Worm (Caenorhabditis elegans) whole organism, young adult: Measurements from ENCODE around the gene pals-20.

ENCODE experiments used
- B0019.2 ChIP-seq: fragments of 200-800 bp; sonication (Bioruptor generic); conservative IDR thresholded peaks from 2 replicates; pipeline ENCODE4 v1.3.6; 2022; ENCODE audit warnings: missing genetic modification reagents, missing genetic modification characterization, missing compliant biosample characterization
- B0035.1 ChIP-seq: sonication (generic microtip); optimal IDR thresholded peaks from 2 replicates; lab custom pipeline; 2016; ENCODE audit warnings: missing genetic modification characterization, mild to moderate bottlenecking, missing compliant biosample characterization, missing genotype, missing genetic modification reagents
- B0336.3 ChIP-seq: fragments of 200-800 bp; sonication (Bioruptor generic); IDR thresholded peaks from 2 replicates; pipeline ENCODE4 v1.3.6; 2022; ENCODE audit warnings: missing genetic modification characterization, missing compliant biosample characterization
- C06A6.2 ChIP-seq: fragments of 200-800 bp; sonication (Bioruptor generic); conservative IDR thresholded peaks from 2 replicates; pipeline ENCODE4 v1.3.6; 2022; ENCODE audit warnings: missing genetic modification characterization, missing compliant biosample characterization
- D2030.7 ChIP-seq: fragments of 200-800 bp; sonication (Bioruptor generic); IDR thresholded peaks from 2 replicates; pipeline ENCODE4 v1.3.6; 2022; ENCODE audit warnings: missing genetic modification reagents, missing genetic modification characterization, missing compliant biosample characterization
- F10E7.11 ChIP-seq: sonication (generic microtip); optimal IDR thresholded peaks from 2 replicates; lab custom pipeline; 2017; ENCODE audit warnings: mild to moderate bottlenecking, missing genetic modification characterization, moderate library complexity, missing compliant biosample characterization
- F52B5.7 ChIP-seq: sonication (generic microtip); optimal IDR thresholded peaks from 2 replicates; lab custom pipeline; 2016; ENCODE audit warnings: mild to moderate bottlenecking, missing genetic modification characterization, missing compliant biosample characterization
- F57A8.1 ChIP-seq: fragments of 200-800 bp; sonication (Bioruptor generic); optimal IDR thresholded peaks from 2 replicates; lab custom pipeline; 2018; ENCODE audit warnings: mild to moderate bottlenecking, missing genetic modification characterization, moderate library complexity, missing compliant biosample characterization
- F57C9.4 ChIP-seq: sonication (generic microtip); optimal IDR thresholded peaks from 2 replicates; lab custom pipeline; 2017; ENCODE audit warnings: mild to moderate bottlenecking, missing genetic modification characterization, missing compliant biosample characterization
- K11D2.4 ChIP-seq: fragments of 200-800 bp; sonication (Bioruptor generic); IDR thresholded peaks from 2 replicates; pipeline ENCODE4 v1.3.6; 2022; ENCODE audit warnings: missing genetic modification reagents, missing genetic modification characterization, missing compliant biosample characterization
- K12H6.12 ChIP-seq: fragments of 200-800 bp; sonication (Bioruptor generic); optimal IDR thresholded peaks from 2 replicates; lab custom pipeline; 2018; ENCODE audit warnings: mild to moderate bottlenecking, missing genetic modification characterization, missing compliant biosample characterization
- T07F8.4 ChIP-seq: sonication (generic microtip); optimal IDR thresholded peaks from 2 replicates; lab custom pipeline; 2016; ENCODE audit warnings: mild to moderate bottlenecking, missing genetic modification characterization, moderate library complexity, missing compliant biosample characterization
- T26A5.8 ChIP-seq: sonication (generic microtip); optimal IDR thresholded peaks from 2 replicates; lab custom pipeline; 2016; ENCODE audit warnings: missing genetic modification characterization, missing compliant biosample characterization
- Y53G8AR.9 ChIP-seq: fragments of 200-800 bp; sonication (Bioruptor generic); conservative IDR thresholded peaks from 2 replicates; pipeline ENCODE4 v1.3.6; 2022; ENCODE audit warnings: missing genetic modification reagents, missing genetic modification characterization, missing compliant biosample characterization
- atf-7 ChIP-seq: sonication (generic microtip); optimal IDR thresholded peaks from 2 replicates; lab custom pipeline; 2017; ENCODE audit warnings: mild to moderate bottlenecking, missing genetic modification characterization, missing compliant biosample characterization
- athp-1 ChIP-seq: sonication (generic microtip); optimal IDR thresholded peaks from 2 replicates; lab custom pipeline; 2017; ENCODE audit warnings: mild to moderate bottlenecking, missing genetic modification characterization, missing compliant biosample characterization
- attf-5 ChIP-seq: fragments of 200-800 bp; sonication (Bioruptor generic); optimal IDR thresholded peaks from 2 replicates; lab custom pipeline; 2018; ENCODE audit warnings: mild to moderate bottlenecking, missing genetic modification characterization, missing compliant biosample characterization
- attf-6 ChIP-seq: fragments of 200-800 bp; sonication (Bioruptor generic); IDR thresholded peaks from 2 replicates; pipeline ENCODE4 v1.3.6; 2022; ENCODE audit warnings: missing genetic modification reagents, missing genetic modification characterization, missing compliant biosample characterization
- bed-1 ChIP-seq: fragments of 200-800 bp; sonication (Bioruptor generic); IDR thresholded peaks from 2 replicates; pipeline ENCODE4 v1.3.6; 2022; ENCODE audit warnings: missing genetic modification reagents, missing genetic modification characterization, missing compliant biosample characterization
- cebp-1 ChIP-seq, 2 experiments: fragments of 200-800 bp in 1 of 2; sonication (Bioruptor generic) in 1 of 2; sonication (generic microtip) in 1 of 2; IDR thresholded peaks in 1 of 2; optimal IDR thresholded peaks in 1 of 2; 2 replicates each; pipeline versions ENCODE4 v1.3.6 to Lab custom; 2017 to 2022; ENCODE audit warnings: missing compliant biosample characterization in 2 of 2, missing genetic modification characterization in 2 of 2, mild to moderate bottlenecking in 1 of 2, missing genetic modification reagents in 1 of 2, moderate library complexity in 1 of 2
- ceh-100 ChIP-seq: fragments of 200-800 bp; sonication (Bioruptor generic); IDR thresholded peaks from 2 replicates; pipeline ENCODE4 v1.3.6; 2022; ENCODE audit warnings: missing genetic modification reagents, missing genetic modification characterization, missing compliant biosample characterization
- ceh-27 ChIP-seq: fragments of 200-800 bp; sonication (Bioruptor generic); optimal IDR thresholded peaks from 2 replicates; lab custom pipeline; 2018; ENCODE audit warnings: mild to moderate bottlenecking, missing genetic modification characterization, moderate library complexity, missing compliant biosample characterization
- dox-1 ChIP-seq: fragments of 200-800 bp; sonication (Bioruptor generic); IDR thresholded peaks from 2 replicates; pipeline ENCODE4 v1.3.6; 2022; ENCODE audit warnings: missing genetic modification reagents, missing genetic modification characterization, missing compliant biosample characterization
- dpff-1 ChIP-seq: sonication (generic microtip); optimal IDR thresholded peaks from 2 replicates; lab custom pipeline; 2017; ENCODE audit warnings: mild to moderate bottlenecking, missing genetic modification characterization, missing compliant biosample characterization
- egrh-3 ChIP-seq: fragments of 200-800 bp; sonication (Bioruptor generic); IDR thresholded peaks from 2 replicates; pipeline ENCODE4 v1.3.6; 2022; ENCODE audit warnings: missing genetic modification reagents, missing genetic modification characterization, missing compliant biosample characterization
- ekl-4 ChIP-seq: fragments of 200-800 bp; sonication (Bioruptor generic); IDR thresholded peaks from 2 replicates; pipeline ENCODE4 v1.3.6; 2022; ENCODE audit warnings: missing genetic modification reagents, missing genetic modification characterization, missing compliant biosample characterization
- fkh-3 ChIP-seq: sonication (generic microtip); optimal IDR thresholded peaks from 2 replicates; lab custom pipeline; 2016; ENCODE audit warnings: mild to moderate bottlenecking, missing genetic modification characterization, missing compliant biosample characterization
- him-1 ChIP-seq: sonication (generic microtip); optimal IDR thresholded peaks from 2 replicates; lab custom pipeline; 2016; ENCODE audit warnings: missing genotype, missing genetic modification reagents, missing genetic modification characterization, missing compliant biosample characterization
- hmg-1.2 ChIP-seq: fragments of 200-800 bp; sonication (Bioruptor generic); IDR thresholded peaks from 2 replicates; pipeline ENCODE4 v1.3.6; 2022; ENCODE audit warnings: missing genetic modification reagents, missing genetic modification characterization, missing compliant biosample characterization
- hrde-1 ChIP-seq: sonication (generic microtip); optimal IDR thresholded peaks from 2 replicates; lab custom pipeline; 2016; ENCODE audit warnings: missing genetic modification characterization, mild to moderate bottlenecking, missing compliant biosample characterization, moderate library complexity, missing genotype, missing genetic modification reagents, borderline replicate concordance
- hsf-1 ChIP-seq: fragments of 200-800 bp; sonication (Bioruptor generic); IDR thresholded peaks from 2 replicates; pipeline ENCODE4 v1.3.6; 2022; ENCODE audit warnings: missing genetic modification reagents, missing genetic modification characterization, missing compliant biosample characterization
- lag-1 ChIP-seq: fragments of 200-800 bp; sonication (Bioruptor generic); IDR thresholded peaks from 2 replicates; pipeline ENCODE4 v1.3.6; 2022; ENCODE audit warnings: missing genetic modification reagents, missing genetic modification characterization, missing compliant biosample characterization
- let-607 ChIP-seq, 2 experiments: fragments of 200-800 bp in 1 of 2; sonication (Bioruptor generic) in 1 of 2; sonication (generic microtip) in 1 of 2; optimal IDR thresholded peaks; 2 replicates each; lab custom pipeline; 2016 to 2018; ENCODE audit warnings: mild to moderate bottlenecking in 2 of 2, missing compliant biosample characterization in 2 of 2, missing genetic modification characterization in 2 of 2, moderate library complexity in 2 of 2, missing genotype in 1 of 2
- lin-40 ChIP-seq: sonication (generic microtip); optimal IDR thresholded peaks from 2 replicates; lab custom pipeline; 2016; ENCODE audit warnings: missing genetic modification characterization, mild to moderate bottlenecking, missing compliant biosample characterization, missing genotype, missing genetic modification reagents
- lsl-1 ChIP-seq: fragments of 200-800 bp; sonication (Bioruptor generic); optimal IDR thresholded peaks from 2 replicates; lab custom pipeline; 2018; ENCODE audit warnings: mild to moderate bottlenecking, missing genetic modification characterization, moderate library complexity, missing compliant biosample characterization
- lsy-27 ChIP-seq: sonication (generic microtip); optimal IDR thresholded peaks from 2 replicates; lab custom pipeline; 2017; ENCODE audit warnings: missing genetic modification characterization, mild to moderate bottlenecking, missing compliant biosample characterization, antibody characterized with exemption, missing genotype, borderline replicate concordance; ENCODE audit not compliant: insufficient read depth
- madf-3 ChIP-seq: fragments of 200-800 bp; sonication (Bioruptor generic); IDR thresholded peaks from 2 replicates; pipeline ENCODE4 v1.3.6; 2022; ENCODE audit warnings: missing genetic modification reagents, missing genetic modification characterization, missing compliant biosample characterization
- mxl-1 ChIP-seq: sonication (generic microtip); optimal IDR thresholded peaks from 2 replicates; lab custom pipeline; 2016; ENCODE audit warnings: missing genetic modification characterization, missing compliant biosample characterization
- nfya-1 ChIP-seq: sonication (generic microtip); optimal IDR thresholded peaks from 2 replicates; lab custom pipeline; 2017; ENCODE audit warnings: antibody characterized with exemption, missing compliant biosample characterization, missing genetic modification characterization, borderline replicate concordance; ENCODE audit not compliant: insufficient read depth
- nfya-2 ChIP-seq: fragments of 200-800 bp; sonication (Bioruptor generic); IDR thresholded peaks from 2 replicates; pipeline ENCODE4 v1.3.6; 2022; ENCODE audit warnings: missing genetic modification reagents, missing genetic modification characterization, missing compliant biosample characterization
- nhr-179 ChIP-seq: sonication (generic microtip); optimal IDR thresholded peaks from 2 replicates; lab custom pipeline; 2016; ENCODE audit warnings: mild to moderate bottlenecking, missing genetic modification characterization, missing compliant biosample characterization
- sdz-38 ChIP-seq: sonication (generic microtip); optimal IDR thresholded peaks from 2 replicates; lab custom pipeline; 2016; ENCODE audit warnings: missing genotype, missing genetic modification characterization, missing compliant biosample characterization
- sea-2 ChIP-seq: fragments of 200-800 bp; sonication (Bioruptor generic); IDR thresholded peaks from 2 replicates; pipeline ENCODE4 v1.3.6; 2022; ENCODE audit warnings: missing genetic modification characterization, missing compliant biosample characterization
- snpc-1.3 ChIP-seq: sonication (generic microtip); optimal IDR thresholded peaks from 2 replicates; lab custom pipeline; 2017; ENCODE audit warnings: missing genetic modification characterization, mild to moderate bottlenecking, missing compliant biosample characterization, antibody characterized with exemption, moderate library complexity, missing genotype, missing genetic modification reagents; ENCODE audit not compliant: insufficient read depth
- zim-3 ChIP-seq: sonication (generic microtip); optimal IDR thresholded peaks from 2 replicates; lab custom pipeline; 2017; ENCODE audit warnings: mild to moderate bottlenecking, missing genetic modification characterization, moderate library complexity, missing compliant biosample characterization
- ztf-22 ChIP-seq: fragments of 200-800 bp; sonication (Bioruptor generic); optimal IDR thresholded peaks from 2 replicates; lab custom pipeline; 2018; ENCODE audit warnings: mild to moderate bottlenecking, missing genetic modification characterization, moderate library complexity, missing compliant biosample characterization
- ztf-26 ChIP-seq: sonication (generic microtip); optimal IDR thresholded peaks from 2 replicates; lab custom pipeline; 2017; ENCODE audit warnings: missing genetic modification characterization, missing compliant biosample characterization
- ztf-3 ChIP-seq: fragments of 200-800 bp; sonication (Bioruptor generic); optimal IDR thresholded peaks from 2 replicates; lab custom pipeline; 2018; ENCODE audit warnings: mild to moderate bottlenecking, missing genetic modification characterization, missing compliant biosample characterization

The pals-20 gene

DNA sequence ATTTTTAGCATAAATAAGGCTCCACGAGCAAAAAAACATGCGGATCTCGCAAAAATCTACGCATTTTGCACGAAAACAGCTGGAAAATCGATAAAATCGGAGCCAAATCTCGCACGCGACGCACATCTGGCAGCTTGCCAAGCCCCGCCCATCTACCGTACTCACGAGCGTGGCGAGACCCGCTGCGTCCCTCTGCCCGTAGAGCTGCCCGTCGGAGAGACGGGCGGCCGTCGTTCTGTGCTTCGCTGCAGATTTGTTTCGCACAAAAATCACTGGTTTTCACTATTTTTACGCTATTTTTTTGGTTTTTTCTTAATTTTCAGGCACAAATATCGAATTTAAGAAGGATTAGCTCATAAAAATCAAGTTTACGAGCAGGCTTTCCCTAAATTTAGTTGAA lies 30.6 kb upstream of the pals-20 start (continued):
- TF ChIP-seq lag-1 (GFP tag; lab: Robert Waterston, UW) (no peak), madf-3 (GFP tag; lab: Robert Waterston, UW) (peak; percentile 97), cebp-1 (GFP tag; IDR thresholded peaks at IDR 0.05; lab: Robert Waterston, UW) (no peak), cebp-1 (tag; optimal IDR thresholded peaks at IDR 0.05; lab: Kevin White, UChicago) (peak; percentile 75), C06A6.2 (GFP tag; lab: Robert Waterston, UW) (peak; percentile 79), nhr-179 (tag; lab: Kevin White, UChicago) (no peak), egrh-3 (GFP tag; lab: Robert Waterston, UW) (peak; percentile 89), ztf-22 (no peak), Y53G8AR.9 (GFP tag; lab: Robert Waterston, UW) (peak; percentile 86), attf-5 (GFP tag; lab: Kevin White, UChicago) (peak; percentile 47), F52B5.7 (tag; lab: Kevin White, UChicago) (no peak), F10E7.11 (tag; lab: Kevin White, UChicago) (no peak), dpff-1 (tag; lab: Kevin White, UChicago) (no peak), B0336.3 (peak; percentile 72), zim-3 (tag; lab: Kevin White, UChicago) (no peak), athp-1 (tag; lab: Kevin White, UChicago) (peak; percentile 6), mxl-1 (tag; lab: Kevin White, UChicago) (no peak), bed-1 (GFP tag; lab: Robert Waterston, UW) (no peak), nfya-2 (no peak), D2030.7 (GFP tag; lab: Robert Waterston, UW) (peak; percentile 92), hrde-1 (tag; lab: Kevin White, UChicago) (no peak), F57C9.4 (no peak), lsy-27 (tag; lab: Kevin White, UChicago) (no peak), hsf-1 (no peak), T26A5.8 (no peak), ekl-4 (peak; percentile 74), T07F8.4 (no peak), ceh-100 (peak; percentile 12; the same call in 1 of the 2 replicates), F57A8.1 (GFP tag; lab: Kevin White, UChicago) (no peak), fkh-3 (no peak), ztf-26 (tag; lab: Kevin White, UChicago) (peak; percentile 89), him-1 (tag; lab: Kevin White, UChicago) (no peak), B0035.1 (tag; lab: Kevin White, UChicago) (no peak), hmg-1.2 (peak; percentile 65), B0019.2 (GFP tag; lab: Robert Waterston, UW) (peak; percentile 52; the same call in 1 of the 2 replicates), attf-6 (GFP tag; lab: Robert Waterston, UW) (no peak), lsl-1 (GFP tag; lab: Kevin White, UChicago) (peak; percentile 92), snpc-1.3 (tag; lab: Kevin White, UChicago) (peak; percentile 62), let-607 (tag; optimal IDR thresholded peaks at IDR 0.05; lab: Kevin White, UChicago) (no peak), K11D2.4 (GFP tag; lab: Robert Waterston, UW) (peak; percentile 66; the same call in 1 of the 2 replicates), sea-2 (GFP tag; lab: Robert Waterston, UW) (no peak), lin-40 (peak; percentile 82), dox-1 (GFP tag; lab: Robert Waterston, UW) (peak; percentile 93), sdz-38 (no peak), atf-7 (tag; lab: Kevin White, UChicago) (peak; percentile 56), K12H6.12 (tag; lab: Kevin White, UChicago) (peak; percentile 78), nfya-1 (tag; lab: Kevin White, UChicago) (no peak), ztf-3 (GFP tag; lab: Kevin White, UChicago) (no peak), ceh-27 (GFP tag; lab: Kevin White, UChicago) (peak; percentile 77)
